Worm (Caenorhabditis elegans) whole organism, late embryonic: Measurements from ENCODE around the gene kin-4.
"Not testable (repeated sequence)": the region's sequence is repeated elsewhere in the genome, so short reads cannot be mapped to it uniquely, and the experiment has no call there.

ENCODE experiments used
- C38D4.7 ChIP-seq: fragments of 200-800 bp; sonication (Bioruptor generic); optimal IDR thresholded peaks from 2 replicates; lab custom pipeline; 2018; ENCODE audit warnings: mild to moderate bottlenecking, missing genetic modification characterization, moderate library complexity, missing compliant biosample characterization
- K02D7.2 ChIP-seq: sonication (generic microtip); optimal IDR thresholded peaks from 2 replicates; lab custom pipeline; 2017; ENCODE audit warnings: mild to moderate bottlenecking, missing genetic modification characterization, missing compliant biosample characterization
- K09A11.1 ChIP-seq: sonication (generic microtip); optimal IDR thresholded peaks from 2 replicates; lab custom pipeline; 2017; ENCODE audit warnings: antibody characterized with exemption, mild to moderate bottlenecking, missing genetic modification characterization, missing compliant biosample characterization; ENCODE audit not compliant: insufficient read depth
- ahr-1 ChIP-seq: sonication (generic microtip); optimal IDR thresholded peaks from 2 replicates; lab custom pipeline; 2016; ENCODE audit warnings: missing genetic modification characterization, missing compliant biosample characterization
- ama-1 ChIP-seq: fragments of 150-350 bp; optimal IDR thresholded peaks from 2 replicates; lab custom pipeline; 2014
- ceh-2 ChIP-seq: sonication (generic microtip); optimal IDR thresholded peaks from 2 replicates; lab custom pipeline; 2016; ENCODE audit warnings: missing genotype, missing genetic modification characterization, missing compliant biosample characterization
- ceh-22 ChIP-seq: sonication (generic microtip); optimal IDR thresholded peaks from 2 replicates; lab custom pipeline; 2017; ENCODE audit warnings: missing biosample characterization, missing genetic modification characterization
- ceh-24 ChIP-seq: sonication (generic microtip); optimal IDR thresholded peaks from 2 replicates; lab custom pipeline; 2016; ENCODE audit warnings: mild to moderate bottlenecking, missing genetic modification characterization, missing compliant biosample characterization
- ceh-34 ChIP-seq: sonication (generic microtip); optimal IDR thresholded peaks from 2 replicates; lab custom pipeline; 2016; ENCODE audit warnings: mild to moderate bottlenecking, missing genetic modification characterization, missing compliant biosample characterization
- ceh-45 ChIP-seq: fragments of 200-800 bp; sonication (Bioruptor generic); IDR thresholded peaks from 2 replicates; pipeline ENCODE4 v1.3.6; 2022; ENCODE audit warnings: missing genetic modification reagents, missing genetic modification characterization, missing compliant biosample characterization
- ceh-6 ChIP-seq: fragments of 200-800 bp; sonication (Bioruptor generic); optimal IDR thresholded peaks from 2 replicates; lab custom pipeline; 2018; ENCODE audit warnings: mild to moderate bottlenecking, missing genetic modification characterization, missing compliant biosample characterization
- ceh-9 ChIP-seq: sonication (generic microtip); optimal IDR thresholded peaks from 2 replicates; lab custom pipeline; 2016; ENCODE audit warnings: mild to moderate bottlenecking, missing genetic modification characterization, inconsistent platforms, missing compliant biosample characterization
- ets-4 ChIP-seq: sonication (generic microtip); optimal IDR thresholded peaks from 2 replicates; lab custom pipeline; 2016; ENCODE audit warnings: missing genetic modification characterization, missing compliant biosample characterization
- eyg-1 ChIP-seq: sonication (generic microtip); optimal IDR thresholded peaks from 2 replicates; lab custom pipeline; 2016; ENCODE audit warnings: missing genotype, missing genetic modification characterization, missing compliant biosample characterization
- fkh-10 ChIP-seq: fragments of 150-350 bp; optimal IDR thresholded peaks from 2 replicates; lab custom pipeline; 2014; ENCODE audit warnings: missing biosample characterization, missing genetic modification reagents, missing genetic modification characterization
- gmeb-2 ChIP-seq: sonication (generic microtip); optimal IDR thresholded peaks from 2 replicates; lab custom pipeline; 2016; ENCODE audit warnings: missing genetic modification characterization, inconsistent platforms, missing compliant biosample characterization
- hlh-13 ChIP-seq: fragments of 200-800 bp; sonication (Bioruptor generic); optimal IDR thresholded peaks from 2 replicates; lab custom pipeline; 2018; ENCODE audit warnings: mild to moderate bottlenecking, missing genetic modification characterization, missing compliant biosample characterization
- lin-11 ChIP-seq: fragments of 200-800 bp; sonication (Bioruptor generic); optimal IDR thresholded peaks from 2 replicates; lab custom pipeline; 2018; ENCODE audit warnings: mild to moderate bottlenecking, missing genetic modification characterization, missing compliant biosample characterization
- madf-2 ChIP-seq: sonication (generic microtip); optimal IDR thresholded peaks from 2 replicates; lab custom pipeline; 2017; ENCODE audit warnings: missing genetic modification characterization, missing compliant biosample characterization
- nfya-1 ChIP-seq: sonication (generic microtip); optimal IDR thresholded peaks from 2 replicates; lab custom pipeline; 2017; ENCODE audit warnings: missing genetic modification characterization, mild to moderate bottlenecking, missing compliant biosample characterization, antibody characterized with exemption, moderate library complexity
- nhr-11 ChIP-seq: fragments of 150-350 bp; optimal IDR thresholded peaks from 2 replicates; lab custom pipeline; 2014; ENCODE audit warnings: missing biosample characterization, missing genetic modification characterization
- nhr-232 ChIP-seq: sonication (generic microtip); optimal IDR thresholded peaks from 2 replicates; lab custom pipeline; 2016; ENCODE audit warnings: missing genetic modification characterization, missing compliant biosample characterization
- odd-2 ChIP-seq: sonication (generic microtip); optimal IDR thresholded peaks from 2 replicates; lab custom pipeline; 2017; ENCODE audit warnings: antibody characterized with exemption, mild to moderate bottlenecking, missing genetic modification characterization, missing compliant biosample characterization
- pag-3 ChIP-seq: sonication (generic microtip); optimal IDR thresholded peaks from 2 replicates; lab custom pipeline; 2016; ENCODE audit warnings: missing compliant biosample characterization, missing genetic modification characterization, borderline replicate concordance
- pax-1 ChIP-seq: fragments of 150-350 bp; optimal IDR thresholded peaks from 2 replicates; lab custom pipeline; 2014; ENCODE audit warnings: missing biosample characterization, missing genetic modification characterization
- pqm-1 ChIP-seq: sonication (generic microtip); optimal IDR thresholded peaks from 2 replicates; lab custom pipeline; 2016; ENCODE audit warnings: missing genetic modification characterization, missing compliant biosample characterization
- pros-1 ChIP-seq: fragments of 150-350 bp; optimal IDR thresholded peaks from 2 replicates; lab custom pipeline; 2014; ENCODE audit warnings: missing biosample characterization, missing genetic modification reagents, missing genetic modification characterization
- ref-2 ChIP-seq: sonication (generic microtip); optimal IDR thresholded peaks from 2 replicates; lab custom pipeline; 2016; ENCODE audit warnings: missing genetic modification characterization, missing compliant biosample characterization
- sdc-2 ChIP-seq: sonication (generic microtip); optimal IDR thresholded peaks from 2 replicates; lab custom pipeline; 2016; ENCODE audit warnings: missing genotype, missing genetic modification characterization, missing compliant biosample characterization
- syd-9 ChIP-seq: sonication (generic microtip); optimal IDR thresholded peaks from 2 replicates; lab custom pipeline; 2016; ENCODE audit warnings: mild to moderate bottlenecking, missing genetic modification characterization, moderate library complexity, missing compliant biosample characterization
- ttx-3 ChIP-seq: sonication (generic microtip); optimal IDR thresholded peaks from 2 replicates; lab custom pipeline; 2016; ENCODE audit warnings: missing genetic modification reagents, missing genetic modification characterization, missing compliant biosample characterization
- unc-42 ChIP-seq: sonication (generic microtip); optimal IDR thresholded peaks from 2 replicates; lab custom pipeline; 2016; ENCODE audit warnings: missing genotype, missing genetic modification characterization, missing compliant biosample characterization
- unc-86 ChIP-seq: sonication (generic microtip); optimal IDR thresholded peaks from 2 replicates; lab custom pipeline; 2016; ENCODE audit warnings: missing genetic modification characterization, missing compliant biosample characterization

The kin-4 gene

DNA sequence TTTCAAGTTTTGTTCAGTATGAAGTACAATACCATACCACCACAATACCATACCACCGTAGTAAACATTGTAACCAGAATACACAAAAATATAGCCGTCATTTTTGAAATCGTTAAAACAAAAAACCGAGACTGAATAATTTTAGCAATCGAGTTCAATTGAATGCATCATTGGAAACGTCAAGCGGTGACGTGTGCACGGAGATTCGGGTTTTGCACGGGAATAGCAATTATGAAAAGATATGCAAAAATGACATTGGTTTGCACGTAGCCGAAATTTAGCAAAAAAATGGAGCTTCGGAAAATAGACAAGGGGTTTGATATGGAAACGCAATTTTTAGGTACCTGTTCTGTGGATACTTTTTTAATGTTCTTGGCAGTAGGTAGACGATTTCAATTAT lies 10.6 kb upstream of the kin-4 start, which contains the start of gene F22B3.10:
Gene F22B3.10, minus strand, starts transcription at position 101 of the 400 bp plus-strand sequence.
- no peak for TF ChIP-seq eyg-1 (tag; lab: Kevin White, UChicago)
- no peak for TF ChIP-seq sdc-2
- TF ChIP-seq pag-3: no peak
- no peak for TF ChIP-seq pax-1 (tag; lab: Kevin White, UChicago)
- no peak for TF ChIP-seq syd-9 (tag; lab: Kevin White, UChicago)
- no peak for TF ChIP-seq ama-1 (lab: Kevin White, UChicago)
- no peak for TF ChIP-seq ceh-34 (tag; lab: Kevin White, UChicago)
- TF ChIP-seq pqm-1 (tag; lab: Kevin White, UChicago): no peak
- TF ChIP-seq ceh-6 (GFP tag; lab: Kevin White, UChicago): no peak
- TF ChIP-seq ceh-24: no peak
- no peak for TF ChIP-seq lin-11 (tag; lab: Kevin White, UChicago)
- TF ChIP-seq ceh-2 (tag; lab: Kevin White, UChicago): no peak
- no peak for TF ChIP-seq fkh-10
- no peak for TF ChIP-seq K02D7.2 (tag; lab: Kevin White, UChicago)
- TF ChIP-seq ttx-3: no peak
- TF ChIP-seq ceh-22 (tag; lab: Kevin White, UChicago): no peak
- no peak for TF ChIP-seq nhr-11
- no peak for TF ChIP-seq ceh-45 (GFP tag; lab: Robert Waterston, UW)

ce11 chrIV:11416724-11417123 lies 8.8 kb upstream of the kin-4 start, which contains the start of gene F22B3.5:
Gene F22B3.5 (minus strand): TSS chrIV:11416824.
- not testable (repeated sequence) for TF ChIP-seq lin-11 (tag; lab: Kevin White, UChicago); unc-86 (tag; lab: Kevin White, UChicago); hlh-13 (GFP tag; lab: Kevin White, UChicago)

- TF ChIP-seq gmeb-2 (tag; lab: Kevin White, UChicago): no peak
- TF ChIP-seq, all 69 proteins: peak for 0
Observed at ce11 chrIV:11421696-11422095, 3.8 kb upstream of the kin-4 start, which contains the start of gene F22B3.7. Gene F22B3.7 (minus strand): TSS chrIV:11421796.

ce11 chrIV:11424830-11425229 lies 712 bp upstream of the kin-4 start, which contains the start of gene F22B3.8:
Gene F22B3.8 (minus strand): TSS chrIV:11424930.
- TF ChIP-seq nhr-232 (tag; lab: Kevin White, UChicago): no peak
- TF ChIP-seq odd-2 (tag; lab: Kevin White, UChicago): no peak
- TF ChIP-seq ahr-1: no peak
- TF ChIP-seq pros-1 (tag; lab: Kevin White, UChicago): no peak
- no peak for TF ChIP-seq ceh-45 (GFP tag; lab: Robert Waterston, UW)
- no peak for TF ChIP-seq C38D4.7 (GFP tag; lab: Kevin White, UChicago)
- TF ChIP-seq nfya-1 (tag; lab: Kevin White, UChicago): no peak
- TF ChIP-seq K09A11.1 (tag; lab: Kevin White, UChicago): no peak
- TF ChIP-seq K02D7.2 (tag; lab: Kevin White, UChicago): no peak
- no peak for TF ChIP-seq madf-2 (tag; lab: Kevin White, UChicago)
- TF ChIP-seq ceh-9 (tag; lab: Kevin White, UChicago): no peak
- TF ChIP-seq lin-11 (tag; lab: Kevin White, UChicago): no peak
- TF ChIP-seq nhr-11: no peak

DNA sequence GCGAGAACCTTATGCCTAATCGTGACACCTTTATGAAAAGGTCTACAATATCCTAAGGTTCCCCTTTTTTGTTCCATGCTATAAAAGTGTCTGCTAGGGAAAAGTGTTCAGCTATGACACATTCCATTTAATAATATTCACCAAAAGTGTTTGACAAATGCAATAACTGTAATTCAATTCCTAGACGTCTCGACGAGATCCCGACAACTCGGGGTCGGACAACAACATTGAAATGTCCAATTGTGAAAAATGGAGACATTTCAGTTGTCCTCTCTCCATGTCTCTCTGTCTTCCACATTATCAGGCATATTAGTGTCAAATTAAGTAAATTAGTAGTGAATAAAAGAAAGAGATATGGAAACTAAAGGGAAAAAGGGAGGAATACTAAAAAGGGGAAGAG lies 5.9 kb downstream of the kin-4 start:
- TF ChIP-seq ceh-45 (GFP tag; lab: Robert Waterston, UW) (no peak), ceh-24 (no peak), ref-2 (tag; lab: Kevin White, UChicago) (no peak), sdc-2 (no peak), ama-1 (lab: Kevin White, UChicago) (no peak), unc-42 (tag; lab: Kevin White, UChicago) (peak; percentile 90), ets-4 (tag; lab: Kevin White, UChicago) (no peak)
- TF ChIP-seq, all 69 proteins: peak for 1
